Fruit fly (Drosophila melanogaster): ENCODE measurements around the gene CG9330.

Gene CG9330

DNA sequence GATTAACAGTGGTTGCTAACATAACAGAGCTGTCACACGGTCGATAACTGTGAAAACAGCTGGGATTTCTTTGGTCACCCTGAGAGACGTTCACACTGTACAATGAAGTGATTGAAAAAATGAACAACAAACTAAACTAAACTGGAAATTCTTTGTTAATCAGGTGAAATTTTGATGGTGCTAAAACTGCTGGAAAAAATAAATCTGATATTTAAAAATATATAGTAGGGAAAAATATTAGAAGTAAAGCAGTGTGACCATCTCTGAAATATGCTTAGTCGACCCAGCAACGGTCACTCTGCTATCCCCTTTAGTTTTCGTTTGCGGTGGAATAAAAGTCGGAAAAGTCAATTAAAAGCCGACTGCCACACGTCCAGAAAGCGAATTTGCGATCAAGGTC is at the start of gene CG9330, which contains the start of gene CG9231 (continued):
- TF ChIP-seq CG2199 (GFP tag; IDR thresholded peaks at IDR 0.05) (no peak), CG6254 (GFP tag; optimal IDR thresholded peaks at IDR 0.05) (peak; percentile 12), CG9797 (GFP tag; optimal IDR thresholded peaks at IDR 0.05) (peak; percentile 86), Nf-YA (GFP tag; IDR thresholded peaks at IDR 0.05) (no peak), Oaz (GFP tag; IDR thresholded peaks at IDR 0.05) (no peak), CG18764 (GFP tag; optimal IDR thresholded peaks at IDR 0.05) (peak; percentile 19), sens (GFP tag) (peak; percentile 89), tap (tag; optimal IDR thresholded peaks at IDR 0.05) (no peak), Xbp1 (GFP tag; optimal IDR thresholded peaks at IDR 0.05) (peak; percentile 45), Hsf (GFP tag; optimal IDR thresholded peaks at IDR 0.05) (peak; percentile 24), CG15696 (tag; optimal IDR thresholded peaks at IDR 0.05) (no peak), corto (GFP tag; optimal IDR thresholded peaks at IDR 0.05) (no peak), sqz (GFP tag; optimal IDR thresholded peaks at IDR 0.05) (no peak), CG15601 (tag; optimal IDR thresholded peaks at IDR 0.05) (peak; percentile 61), cas (GFP tag; IDR thresholded peaks at IDR 0.05) (no peak), salm (tag; optimal IDR thresholded peaks at IDR 0.05) (no peak), Ptx1 (GFP tag; IDR thresholded peaks at IDR 0.05) (peak; percentile 11; the same call in 1 of the 2 replicates), CG7357 (GFP tag; IDR thresholded peaks at IDR 0.05) (0 out of 3 replicates have a peak, but pooled peaks have one; percentile 55), CG2889 (GFP tag; IDR thresholded peaks at IDR 0.05) (no peak), z (GFP tag; IDR thresholded peaks at IDR 0.05) (no peak), CG1529 (GFP tag; optimal IDR thresholded peaks at IDR 0.05) (no peak), tx (GFP tag; optimal IDR thresholded peaks at IDR 0.05) (no peak), sima (GFP tag; optimal IDR thresholded peaks at IDR 0.05) (no peak), CG30020 (tag; optimal IDR thresholded peaks at IDR 0.05) (peak; percentile 57), bab2 (GFP tag; optimal IDR thresholded peaks at IDR 0.05) (no peak), CG43689 (GFP tag; IDR thresholded peaks at IDR 0.05) (no peak), hkb (optimal IDR thresholded peaks at IDR 0.05) (no peak), hkb (GFP tag; IDR thresholded peaks at IDR 0.05) (no peak; the same call in 1 of the 2 replicates), slp2 (GFP tag; optimal IDR thresholded peaks at IDR 0.05) (no peak), Bteb2 (GFP tag; optimal IDR thresholded peaks at IDR 0.05) (peak; percentile 14), ERR (GFP tag; optimal IDR thresholded peaks at IDR 0.05) (no peak), Hr78 (GFP tag; optimal IDR thresholded peaks at IDR 0.05) (no peak), Ada2b (GFP tag; IDR thresholded peaks at IDR 0.05) (0 out of 2 replicates have a peak, but pooled peaks have one; percentile 9), eve (GFP tag; optimal IDR thresholded peaks at IDR 0.05) (no peak), ro (GFP tag; IDR thresholded peaks at IDR 0.05) (no peak), CG11093 (GFP tag; IDR thresholded peaks at IDR 0.05) (no peak), Nf-YC (tag; optimal IDR thresholded peaks at IDR 0.05) (peak; percentile 38), Rx (GFP tag; IDR thresholded peaks at IDR 0.05) (no peak), otp (GFP tag; IDR thresholded peaks at IDR 0.05) (no peak), CG15269 (tag; optimal IDR thresholded peaks at IDR 0.05) (no peak), CG12942 (GFP tag; optimal IDR thresholded peaks at IDR 0.05) (no peak), CG15514 (GFP tag; optimal IDR thresholded peaks at IDR 0.05) (peak; percentile 50), pnt (GFP tag; optimal IDR thresholded peaks at IDR 0.05) (no peak), Dll (GFP tag; IDR thresholded peaks at IDR 0.05; ENCODE audit: partially characterized antibody) (0 out of 4 replicates have a peak, but pooled peaks have one; percentile 23), stwl (tag; optimal IDR thresholded peaks at IDR 0.05) (peak; percentile 84), Adf1 (GFP tag; IDR thresholded peaks at IDR 0.05) (no peak), nerfin-2 (GFP tag; IDR thresholded peaks at IDR 0.05; ENCODE audit: partially characterized antibody) (no peak), Ets97D (GFP tag; optimal IDR thresholded peaks at IDR 0.05) (peak; percentile 88), tup (GFP tag; optimal IDR thresholded peaks at IDR 0.05) (no peak), Chrac-16 (GFP tag; optimal IDR thresholded peaks at IDR 0.05) (no peak), CG30431 (GFP tag; optimal IDR thresholded peaks at IDR 0.05) (no peak), Opbp (GFP tag; IDR thresholded peaks at IDR 0.05; ENCODE audit: partially characterized antibody) (no peak)
